Fruit fly (Drosophila melanogaster) whole organism, pupa: Measurements from ENCODE around the gene eas.

Experiments
- CG12605 ChIP-seq: fragments of 200-800 bp; sonication (Bioruptor generic); IDR thresholded peaks from 2 replicates; pipeline ENCODE4 v1.3.6; 2022; ENCODE audit warnings: missing biosample characterization, missing genetic modification characterization
- EcR ChIP-seq: fragments of 200-800 bp; sonication (Bioruptor generic); optimal IDR thresholded peaks from 3 replicates; lab custom pipeline; 2019; ENCODE audit warnings: missing biosample characterization, missing genetic modification characterization, mild to moderate bottlenecking, moderate library complexity, missing genetic modification reagents
- Ets98B ChIP-seq: fragments of 200-800 bp; sonication (Bioruptor generic); IDR thresholded peaks from 2 replicates; pipeline ENCODE4 v1.3.6; 2022; ENCODE audit warnings: missing biosample characterization, missing genetic modification characterization
- Pif1B ChIP-seq: fragments of 200-800 bp; sonication (Bioruptor generic); optimal IDR thresholded peaks from 3 replicates; lab custom pipeline; 2016; ENCODE audit warnings: missing biosample characterization, missing genetic modification characterization
- gl ChIP-seq: fragments of 200-800 bp; sonication (Bioruptor generic); optimal IDR thresholded peaks from 2 replicates; lab custom pipeline; 2018; ENCODE audit warnings: missing biosample characterization, mild to moderate bottlenecking, missing genetic modification characterization
- rn ChIP-seq: fragments of 200-800 bp; sonication (Bioruptor generic); IDR thresholded peaks from 2 replicates; pipeline ENCODE4 v1.3.6; 2022; ENCODE audit warnings: missing biosample characterization, missing genetic modification characterization

DNA sequence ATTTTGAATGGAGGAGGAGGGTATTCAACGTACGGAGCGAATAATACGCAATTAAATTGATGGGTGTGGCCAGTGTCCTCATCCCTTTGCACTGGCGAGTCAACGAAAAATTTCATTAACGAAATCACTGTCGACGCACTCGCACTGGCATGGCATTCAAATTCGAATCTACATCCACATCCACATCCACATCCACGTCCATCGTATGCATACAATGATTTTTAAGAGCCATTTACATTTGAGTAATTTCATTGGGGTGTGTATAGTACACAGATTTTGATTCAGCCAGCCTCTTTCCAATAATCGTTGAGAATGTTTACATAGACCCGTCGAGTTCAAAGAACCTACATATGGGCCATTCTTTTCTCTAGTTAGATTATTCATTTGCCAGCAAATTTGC lies 34.1 kb upstream of the eas start:
- TF ChIP-seq CG12605 (GFP tag; lab: Robert Waterston, UW) (no peak), EcR (GFP tag; lab: Kevin White, UChicago) (no peak), Ets98B (GFP tag; lab: Robert Waterston, UW) (no peak), gl (tag; lab: Kevin White, UChicago) (no peak), Pif1B (GFP tag; lab: Kevin White, UChicago) (no peak), rn (GFP tag; lab: Robert Waterston, UW) (no peak)
